Worm (Caenorhabditis elegans) whole organism, late embryonic: Measurements from ENCODE around the gene F53E2.2.

Experiments used
- F13H6.1 ChIP-seq: sonication (generic microtip); optimal IDR thresholded peaks from 2 replicates; lab custom pipeline; 2016; ENCODE audit warnings: missing genetic modification characterization, missing compliant biosample characterization
- ama-1 ChIP-seq: fragments of 150-350 bp; optimal IDR thresholded peaks from 2 replicates; lab custom pipeline; 2014
- ceh-34 ChIP-seq: sonication (generic microtip); optimal IDR thresholded peaks from 2 replicates; lab custom pipeline; 2016; ENCODE audit warnings: mild to moderate bottlenecking, missing genetic modification characterization, missing compliant biosample characterization
- elt-2 ChIP-seq: sonication (generic microtip); optimal IDR thresholded peaks from 2 replicates; lab custom pipeline; 2016; ENCODE audit warnings: missing genetic modification reagents, missing genetic modification characterization, missing compliant biosample characterization
- ets-4 ChIP-seq: sonication (generic microtip); optimal IDR thresholded peaks from 2 replicates; lab custom pipeline; 2016; ENCODE audit warnings: missing genetic modification characterization, missing compliant biosample characterization
- gmeb-2 ChIP-seq: sonication (generic microtip); optimal IDR thresholded peaks from 2 replicates; lab custom pipeline; 2016; ENCODE audit warnings: missing genetic modification characterization, inconsistent platforms, missing compliant biosample characterization
- hlh-15 ChIP-seq: sonication (generic microtip); optimal IDR thresholded peaks from 2 replicates; lab custom pipeline; 2016; ENCODE audit warnings: missing genetic modification characterization, missing compliant biosample characterization
- hlh-30 ChIP-seq: sonication (generic microtip); optimal IDR thresholded peaks from 2 replicates; lab custom pipeline; 2017; ENCODE audit warnings: antibody characterized with exemption, missing genetic modification characterization, missing compliant biosample characterization; ENCODE audit not compliant: insufficient read depth
- nhr-11 ChIP-seq: fragments of 150-350 bp; optimal IDR thresholded peaks from 2 replicates; lab custom pipeline; 2014; ENCODE audit warnings: missing biosample characterization, missing genetic modification characterization
- pqm-1 ChIP-seq: sonication (generic microtip); optimal IDR thresholded peaks from 2 replicates; lab custom pipeline; 2016; ENCODE audit warnings: missing genetic modification characterization, missing compliant biosample characterization
- rnt-1 ChIP-seq: sonication (generic microtip); optimal IDR thresholded peaks from 2 replicates; lab custom pipeline; 2016; ENCODE audit warnings: missing genetic modification characterization, missing compliant biosample characterization
- sox-2 ChIP-seq: fragments of 200-800 bp; sonication (Bioruptor generic); IDR thresholded peaks from 2 replicates; pipeline ENCODE4 v1.3.6; 2022; ENCODE audit warnings: missing genetic modification reagents, missing genetic modification characterization, missing compliant biosample characterization

DNA sequence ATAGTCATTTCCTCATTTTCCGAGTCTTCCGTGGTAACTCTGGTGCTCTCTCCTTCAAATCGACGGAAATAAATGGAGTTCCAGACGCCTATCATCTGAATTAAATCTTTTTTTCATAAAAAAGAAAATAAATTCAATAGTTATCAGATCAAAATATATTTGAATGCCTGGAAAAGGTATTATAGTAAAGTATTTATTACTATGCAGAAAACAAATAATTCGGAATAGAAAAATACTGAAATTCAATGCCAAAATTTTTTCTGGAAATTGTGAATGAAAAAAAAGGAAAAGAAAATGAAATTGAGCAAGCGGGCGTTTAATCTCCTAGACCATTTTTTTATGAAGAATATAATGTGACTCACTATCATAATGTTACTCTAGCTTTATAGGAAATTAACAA is 16.6 kb downstream of the F53E2.2 start, which contains the start of gene C38C3.6:
- TF ChIP-seq nhr-11 (tag; lab: Kevin White, UChicago) (no peak), F13H6.1 (no peak), ceh-34 (tag; lab: Kevin White, UChicago) (no peak), gmeb-2 (tag; lab: Kevin White, UChicago) (no peak), rnt-1 (no peak), ama-1 (lab: Kevin White, UChicago) (no peak), pqm-1 (tag; lab: Kevin White, UChicago) (no peak), sox-2 (GFP tag; lab: Robert Waterston, UW) (no peak), ets-4 (tag; lab: Kevin White, UChicago) (no peak), hlh-15 (tag; lab: Kevin White, UChicago) (no peak), elt-2 (no peak), hlh-30 (no peak)
